Fruit fly (Drosophila melanogaster) S2 (cell line): ENCODE results near the gene CG44215.

Experiments used
- CG8478 ChIP-seq: fragments of >200 bp; optimal IDR thresholded peaks from 2 replicates; lab custom pipeline; 2018
- CTCF ChIP-seq, 2 experiments: fragments of >200 bp; optimal IDR thresholded peaks; 2 replicates each; lab custom pipeline; 2018

- TF ChIP-seq CG8478 = no peak
- TF ChIP-seq CTCF (optimal IDR thresholded peaks at IDR 0.05; lab: Kevin White, UChicago) = no peak
These were observed 1.7 kb downstream of the CG44215 start, which contains the start of gene CG42500 for dm6 chr3R:14152550-14152949.
